Worm (Caenorhabditis elegans) whole organism, L4 larva: ENCODE measurements around the gene T19H12.12.

ENCODE experiments used
- Y75B8A.6 ChIP-seq: fragments of 200-800 bp; sonication (Bioruptor generic); IDR thresholded peaks from 2 replicates; pipeline ENCODE4 v1.3.6; 2022; ENCODE audit warnings: missing genetic modification reagents, missing genetic modification characterization, missing compliant biosample characterization
- fos-1 ChIP-seq: fragments of 150-350 bp; optimal IDR thresholded peaks from 2 replicates; lab custom pipeline; 2014; ENCODE audit warnings: missing biosample characterization, missing genetic modification characterization
- hlh-30 ChIP-seq: sonication (generic microtip); optimal IDR thresholded peaks from 2 replicates; lab custom pipeline; 2017; ENCODE audit warnings: antibody characterized with exemption, mild to moderate bottlenecking, missing genetic modification characterization, missing compliant biosample characterization; ENCODE audit not compliant: insufficient read depth
- nhr-42 ChIP-seq: fragments of 200-800 bp; sonication (Bioruptor generic); IDR thresholded peaks from 2 replicates; pipeline ENCODE4 v1.3.6; 2022; ENCODE audit warnings: missing genetic modification characterization, missing compliant biosample characterization
- snpc-4 ChIP-seq: fragments of 150-350 bp; optimal IDR thresholded peaks from 2 replicates; lab custom pipeline; 2014; ENCODE audit warnings: missing biosample characterization, missing genetic modification characterization
- spr-3 ChIP-seq: fragments of 200-800 bp; sonication (Bioruptor generic); optimal IDR thresholded peaks from 2 replicates; lab custom pipeline; 2018; ENCODE audit warnings: mild to moderate bottlenecking, missing genetic modification characterization, missing compliant biosample characterization

DNA sequence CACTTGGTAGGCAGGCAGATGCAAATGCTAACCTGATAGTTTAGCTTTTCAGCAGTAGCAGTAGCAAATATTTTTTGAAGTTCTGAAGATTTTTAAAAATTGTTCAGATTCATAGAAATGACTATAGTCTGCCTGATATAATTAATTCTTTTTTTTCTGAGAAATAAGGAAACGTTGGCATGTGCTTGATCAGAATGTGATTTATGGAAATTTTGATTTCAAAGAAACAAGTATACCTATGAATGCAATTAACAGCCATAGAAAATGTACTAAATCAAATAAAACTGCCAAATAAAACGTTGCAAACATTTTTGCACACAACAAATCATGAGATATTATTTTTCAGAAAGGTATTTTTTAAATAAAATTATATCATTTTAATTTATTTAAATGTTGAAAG is 14.0 kb upstream of the T19H12.12 start:
- no peak for TF ChIP-seq hlh-30 (tag; lab: Kevin White, UChicago)
- TF ChIP-seq snpc-4 (tag; lab: Kevin White, UChicago), result no peak
- no peak for TF ChIP-seq spr-3
- TF ChIP-seq nhr-42, result no peak
- TF ChIP-seq fos-1 (tag; lab: Kevin White, UChicago), result no peak
- TF ChIP-seq Y75B8A.6 (GFP tag; lab: Robert Waterston, UW), result no peak
